Fruit fly (Drosophila melanogaster) whole organism, prepupa: ENCODE results near the gene CG14400.

Experiments
- CG10669 ChIP-seq: fragments of 200-800 bp; sonication (Bioruptor generic); optimal IDR thresholded peaks from 3 replicates; lab custom pipeline; 2018; ENCODE audit warnings: missing biosample characterization, mild to moderate bottlenecking, missing genetic modification characterization, moderate library complexity
- CG6163 ChIP-seq: fragments of 200-800 bp; sonication (Bioruptor generic); IDR thresholded peaks from 3 replicates; pipeline ENCODE4 v1.3.6; 2022; ENCODE audit warnings: missing biosample characterization, missing genetic modification characterization
- Hr38 ChIP-seq: sonication (Bioruptor generic); optimal IDR thresholded peaks from 2 replicates; lab custom pipeline; 2016; ENCODE audit warnings: missing biosample characterization, missing genetic modification characterization
- Hr39 ChIP-seq: fragments of 200-800 bp; sonication (Bioruptor generic); optimal IDR thresholded peaks from 2 replicates; lab custom pipeline; 2016; ENCODE audit warnings: missing biosample characterization, missing genetic modification characterization
- Met ChIP-seq: fragments of 200-800 bp; sonication (Bioruptor generic); optimal IDR thresholded peaks from 3 replicates; lab custom pipeline; 2016; ENCODE audit warnings: missing biosample characterization, missing genetic modification characterization

dm6 chr2L:20878052-20878451 is 20.4 kb upstream of the CG14400 start:
- no peak for TF ChIP-seq CG6163 (GFP tag; lab: Robert Waterston, UW)
- no peak for TF ChIP-seq Hr38 (GFP tag; lab: Kevin White, UChicago)
- no peak for TF ChIP-seq Met
- TF ChIP-seq Hr39 (GFP tag; lab: Kevin White, UChicago) = no peak
- TF ChIP-seq CG10669 = no peak
